Worm (Caenorhabditis elegans): ENCODE results near the gene C34D10.5.

C34D10.5 gene

DNA sequence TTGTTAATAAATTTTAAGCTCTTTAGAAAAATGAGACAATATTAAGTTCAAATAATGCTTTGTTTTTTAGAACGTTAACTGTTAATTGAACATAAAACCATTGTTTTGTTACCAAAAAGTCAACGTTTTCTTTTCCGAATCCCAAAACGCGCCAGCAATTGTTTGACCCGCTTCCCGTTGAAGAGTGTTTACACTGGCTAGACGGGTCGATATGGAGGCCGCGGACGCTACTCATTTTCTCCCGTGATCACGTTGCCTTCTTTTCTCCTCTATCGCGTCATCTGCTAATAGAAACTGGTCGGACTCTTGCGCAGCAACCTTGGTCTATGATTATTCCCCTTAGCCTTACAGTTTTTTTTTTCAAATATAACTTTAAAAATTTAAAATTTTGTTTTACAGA, 11.3 kb downstream of the C34D10.5 start, which contains the start of gene C34D10.1 (continued):
- TF ChIP-seq xnd-1 (tag; optimal IDR thresholded peaks at IDR 0.05) (no peak), Y53F4B.3 (GFP tag; IDR thresholded peaks at IDR 0.05) (no peak), ztf-25 (GFP tag; IDR thresholded peaks at IDR 0.05) (no peak), hmg-1.2 (GFP tag; IDR thresholded peaks at IDR 0.05) (peak; percentile 43), egl-18 (GFP tag; IDR thresholded peaks at IDR 0.05) (no peak), ztf-18 (tag; optimal IDR thresholded peaks at IDR 0.05) (peak; percentile 90), ekl-4 (GFP tag; IDR thresholded peaks at IDR 0.05) (no peak), let-526 (GFP tag; IDR thresholded peaks at IDR 0.05) (no peak), unc-130 (GFP tag; optimal IDR thresholded peaks at IDR 0.05) (no peak), atf-7 (tag; optimal IDR thresholded peaks at IDR 0.05) (no peak), F22D6.2 (tag; optimal IDR thresholded peaks at IDR 0.05) (no peak), ccch-3 (GFP tag; optimal IDR thresholded peaks at IDR 0.05) (no peak), sdz-38 (tag; optimal IDR thresholded peaks at IDR 0.05) (no peak), repo-1 (tag; optimal IDR thresholded peaks at IDR 0.05) (no peak), snpc-1.3 (tag; optimal IDR thresholded peaks at IDR 0.05; ENCODE audit: insufficient read depth) (no peak), lsl-1 (GFP tag; optimal IDR thresholded peaks at IDR 0.05) (no peak), mcd-1 (GFP tag; IDR thresholded peaks at IDR 0.05) (no peak), egrh-3 (GFP tag; IDR thresholded peaks at IDR 0.05) (no peak), dpl-1 (GFP tag; optimal IDR thresholded peaks at IDR 0.05) (no peak), unc-62 (GFP tag; optimal IDR thresholded peaks at IDR 0.05) (no peak), D2030.7 (GFP tag; IDR thresholded peaks at IDR 0.05) (no peak), ztf-26 (tag; optimal IDR thresholded peaks at IDR 0.05) (peak; percentile 58), akir-1 (GFP tag; optimal IDR thresholded peaks at IDR 0.05) (no peak), hsf-1 (GFP tag; IDR thresholded peaks at IDR 0.05) (no peak), rcor-1 (GFP tag; IDR thresholded peaks at IDR 0.05) (peak; percentile 55), zfh-2 (GFP tag; conservative IDR thresholded peaks at IDR 0.05) (peak; percentile 63), ama-1 (optimal IDR thresholded peaks at IDR 0.05) (no peak), ama-1 (GFP tag; optimal IDR thresholded peaks at IDR 0.05) (no peak), lir-1 (GFP tag; conservative IDR thresholded peaks at IDR 0.05) (no peak), nhr-80 (tag; optimal IDR thresholded peaks at IDR 0.05) (peak; percentile 40), somi-1 (GFP tag; optimal IDR thresholded peaks at IDR 0.05) (peak; percentile 20), nfyb-1 (GFP tag; IDR thresholded peaks at IDR 0.05) (no peak), Y67H2A.10 (GFP tag; conservative IDR thresholded peaks at IDR 0.05) (no peak), nfya-2 (GFP tag; IDR thresholded peaks at IDR 0.05) (no peak), aptf-2 (GFP tag; conservative IDR thresholded peaks at IDR 0.05) (no peak), ztf-6 (GFP tag; IDR thresholded peaks at IDR 0.05) (no peak), sea-2 (GFP tag; IDR thresholded peaks at IDR 0.05) (no peak), bed-1 (GFP tag; IDR thresholded peaks at IDR 0.05) (no peak), dpff-1 (tag; optimal IDR thresholded peaks at IDR 0.05) (no peak), pha-4 (tag; optimal IDR thresholded peaks at IDR 0.05) (peak; percentile 4), bed-2 (GFP tag; IDR thresholded peaks at IDR 0.05) (no peak), tbp1 (GFP tag; optimal IDR thresholded peaks at IDR 0.05) (peak; percentile 37), F52B5.7 (tag; optimal IDR thresholded peaks at IDR 0.05) (no peak), C17E4.6 (GFP tag; IDR thresholded peaks at IDR 0.05) (no peak), gei-17 (GFP tag; optimal IDR thresholded peaks at IDR 0.05) (peak; percentile 24), chd-7 (tag; optimal IDR thresholded peaks at IDR 0.05) (no peak), lin-26 (GFP tag; IDR thresholded peaks at IDR 0.05) (no peak), T07F8.4 (tag; optimal IDR thresholded peaks at IDR 0.05) (no peak), dox-1 (GFP tag; IDR thresholded peaks at IDR 0.05) (peak; percentile 57), ztf-22 (GFP tag; optimal IDR thresholded peaks at IDR 0.05) (no peak), sptf-2 (GFP tag; optimal IDR thresholded peaks at IDR 0.05) (no peak)
